Worm (Caenorhabditis elegans) whole organism, L4 larva: ENCODE measurements around the gene M199.135.

ENCODE experiments used
- R02D3.7 ChIP-seq: fragments of 150-350 bp; sonication (generic microtip); optimal IDR thresholded peaks from 3 replicates; lab custom pipeline; 2014; ENCODE audit warnings: missing biosample characterization, missing genetic modification characterization
- ZK337.2 ChIP-seq: fragments of 200-800 bp; sonication (Bioruptor generic); IDR thresholded peaks from 2 replicates; pipeline ENCODE4 v1.3.6; 2022; ENCODE audit warnings: missing genetic modification reagents, missing genetic modification characterization, missing compliant biosample characterization
- daf-12 ChIP-seq: fragments of 150-350 bp; optimal IDR thresholded peaks from 2 replicates; lab custom pipeline; 2014; ENCODE audit warnings: missing biosample characterization, missing genetic modification reagents, missing genetic modification characterization
- dmd-6 ChIP-seq: fragments of 200-800 bp; sonication (Bioruptor generic); IDR thresholded peaks from 2 replicates; pipeline ENCODE4 v1.3.6; 2022; ENCODE audit warnings: missing genetic modification reagents, missing genetic modification characterization, missing compliant biosample characterization
- egl-27 ChIP-seq: sonication (generic microtip); optimal IDR thresholded peaks from 3 replicates; lab custom pipeline; 2017; ENCODE audit warnings: missing biosample characterization, missing genetic modification reagents, missing genetic modification characterization
- fos-1 ChIP-seq: fragments of 150-350 bp; optimal IDR thresholded peaks from 2 replicates; lab custom pipeline; 2014; ENCODE audit warnings: missing biosample characterization, missing genetic modification characterization
- hlh-30 ChIP-seq: sonication (generic microtip); optimal IDR thresholded peaks from 2 replicates; lab custom pipeline; 2017; ENCODE audit warnings: antibody characterized with exemption, mild to moderate bottlenecking, missing genetic modification characterization, missing compliant biosample characterization; ENCODE audit not compliant: insufficient read depth
- lin-13 ChIP-seq: fragments of 150-350 bp; optimal IDR thresholded peaks from 2 replicates; lab custom pipeline; 2014; ENCODE audit warnings: missing biosample characterization, missing genetic modification reagents, missing genetic modification characterization
- lin-39 ChIP-seq: fragments of 150-350 bp; optimal IDR thresholded peaks from 2 replicates; lab custom pipeline; 2014; ENCODE audit warnings: missing biosample characterization, missing genetic modification reagents, missing genetic modification characterization
- nhr-25 ChIP-seq: sonication (generic microtip); optimal IDR thresholded peaks from 2 replicates; lab custom pipeline; 2017; ENCODE audit warnings: missing genetic modification characterization, mild to moderate bottlenecking, missing compliant biosample characterization, antibody characterized with exemption, moderate library complexity, borderline replicate concordance; ENCODE audit not compliant: insufficient read depth
- pqm-1 ChIP-seq: sonication (generic microtip); optimal IDR thresholded peaks from 2 replicates; lab custom pipeline; 2017; ENCODE audit warnings: missing biosample characterization, missing genetic modification characterization
- unc-130 ChIP-seq: sonication (generic microtip); optimal IDR thresholded peaks from 2 replicates; lab custom pipeline; 2016; ENCODE audit warnings: missing genetic modification reagents, missing genetic modification characterization, missing compliant biosample characterization
- ztf-11 ChIP-seq: fragments of 150-350 bp; optimal IDR thresholded peaks from 2 replicates; lab custom pipeline; 2014; ENCODE audit warnings: missing biosample characterization, missing genetic modification characterization

ce11 chrIV:15122882-15123281 is 8.5 kb downstream of the M199.135 start, which contains the start of gene M199.7:
- TF ChIP-seq unc-130 (GFP tag; lab: Kevin White, UChicago) (no peak), daf-12 (tag; lab: Kevin White, UChicago) (no peak), ZK337.2 (no peak), fos-1 (tag; lab: Kevin White, UChicago) (no peak), lin-39 (tag; lab: Kevin White, UChicago) (no peak), dmd-6 (GFP tag; lab: Robert Waterston, UW) (no peak), hlh-30 (no peak), R02D3.7 (tag; lab: Kevin White, UChicago) (no peak), egl-27 (no peak), nhr-25 (tag; lab: Kevin White, UChicago) (no peak), pqm-1 (tag; lab: Kevin White, UChicago) (no peak), ztf-11 (no peak), lin-13 (GFP tag; lab: Kevin White, UChicago) (no peak)
